Fruit fly (Drosophila melanogaster) whole organism, wandering third instar larva: ENCODE measurements around the gene sgg.

ENCODE experiments used
- Abd-B ChIP-seq: fragments of >200 bp; optimal IDR thresholded peaks from 2 replicates; lab custom pipeline; 2017; ENCODE audit warnings: missing biosample characterization, missing genetic modification characterization
- CG9705 ChIP-seq: fragments of 200-800 bp; sonication (Bioruptor generic); optimal IDR thresholded peaks from 2 replicates; lab custom pipeline; 2018; ENCODE audit warnings: missing biosample characterization, mild to moderate bottlenecking, missing genetic modification characterization
- CrebA ChIP-seq: fragments of 200-800 bp; sonication (Bioruptor generic); optimal IDR thresholded peaks from 2 replicates; lab custom pipeline; 2016; ENCODE audit warnings: missing biosample characterization, mild to moderate bottlenecking, missing genetic modification characterization, borderline replicate concordance
- Dif ChIP-seq: fragments of 200-275, 200-300 bp; sonication (Bioruptor generic); optimal IDR thresholded peaks from 2 replicates; lab custom pipeline; 2018; ENCODE audit warnings: missing biosample characterization, missing genetic modification characterization; ENCODE audit not compliant: partially characterized antibody
- GATAd ChIP-seq: sonication (Bioruptor generic); optimal IDR thresholded peaks from 2 replicates; lab custom pipeline; 2016; ENCODE audit warnings: missing biosample characterization, missing genetic modification characterization
- HLH106 ChIP-seq: fragments of 200-800 bp; optimal IDR thresholded peaks from 3 replicates; lab custom pipeline; 2019; ENCODE audit warnings: missing biosample characterization, mild to moderate bottlenecking, missing genetic modification characterization, moderate library complexity
- Hnf4 ChIP-seq: fragments of 200-800 bp; sonication (Bioruptor generic); optimal IDR thresholded peaks from 2 replicates; lab custom pipeline; 2016; ENCODE audit warnings: missing biosample characterization, mild to moderate bottlenecking, missing genetic modification characterization
- Hr78 ChIP-seq: fragments of >200 bp; optimal IDR thresholded peaks from 2 replicates; lab custom pipeline; 2017; ENCODE audit warnings: missing biosample characterization, missing genetic modification characterization
- Jra ChIP-seq: sonication (Bioruptor generic); optimal IDR thresholded peaks from 2 replicates; lab custom pipeline; 2016; ENCODE audit warnings: missing biosample characterization, missing genetic modification characterization
- Mio ChIP-seq: sonication (Bioruptor generic); optimal IDR thresholded peaks from 2 replicates; lab custom pipeline; 2016; ENCODE audit warnings: missing biosample characterization, missing genetic modification characterization
- Myc ChIP-seq: fragments of >200 bp; optimal IDR thresholded peaks from 2 replicates; lab custom pipeline; 2017
- N ChIP-seq: fragments of >200 bp; optimal IDR thresholded peaks from 2 replicates; lab custom pipeline; 2018; ENCODE audit warnings: missing biosample characterization, missing external identifiers, missing genetic modification characterization
- OdsH ChIP-seq: fragments of 200-800 bp; sonication (Bioruptor generic); optimal IDR thresholded peaks from 2 replicates; lab custom pipeline; 2016; ENCODE audit warnings: missing biosample characterization, mild to moderate bottlenecking, missing genetic modification characterization
- Rel ChIP-seq, 2 experiments: fragments of 200-800 bp; sonication (Bioruptor generic) in 1 of 2; optimal IDR thresholded peaks; 2 replicates in 1 of 2; 3 replicates in 1 of 2; lab custom pipeline; 2016 to 2019; ENCODE audit warnings: mild to moderate bottlenecking in 2 of 2, missing biosample characterization in 2 of 2, missing genetic modification characterization in 2 of 2, moderate library complexity in 1 of 2
- Sp1 ChIP-seq: fragments of 200-800 bp; sonication (Bioruptor generic); optimal IDR thresholded peaks from 3 replicates; lab custom pipeline; 2019; ENCODE audit warnings: missing biosample characterization, mild to moderate bottlenecking, missing genetic modification characterization, moderate library complexity
- Vsx2 ChIP-seq: fragments of 200-300, 225-300 bp; sonication (Bioruptor generic); optimal IDR thresholded peaks from 2 replicates; lab custom pipeline; 2018; ENCODE audit warnings: missing biosample characterization, missing genetic modification characterization; ENCODE audit not compliant: partially characterized antibody
- br ChIP-seq: fragments of 200-800 bp; sonication (Bioruptor generic); optimal IDR thresholded peaks from 2 replicates; lab custom pipeline; 2016; ENCODE audit warnings: missing biosample characterization, missing genetic modification characterization
- brk ChIP-seq: fragments of 200-800 bp; sonication (Bioruptor generic); optimal IDR thresholded peaks from 2 replicates; lab custom pipeline; 2016; ENCODE audit warnings: missing biosample characterization, mild to moderate bottlenecking, missing genetic modification characterization
- dl ChIP-seq, 2 experiments: fragments of 175-275, 200-275 bp in 1 of 2; fragments of 200-275 bp in 1 of 2; sonication (Bioruptor generic); optimal IDR thresholded peaks; lab custom pipeline; 2018; ENCODE audit warnings: mild to moderate bottlenecking in 2 of 2, missing biosample characterization in 2 of 2, missing genetic modification characterization in 2 of 2, moderate library complexity in 2 of 2; ENCODE audit not compliant: partially characterized antibody in 2 of 2, insufficient read depth in 1 of 2
- dsf ChIP-seq: sonication (Bioruptor generic); optimal IDR thresholded peaks from 2 replicates; lab custom pipeline; 2016; ENCODE audit warnings: missing biosample characterization, missing genetic modification characterization, borderline replicate concordance
- ey ChIP-seq: fragments of 200-800 bp; sonication (Bioruptor generic); optimal IDR thresholded peaks from 2 replicates; lab custom pipeline; 2016; ENCODE audit warnings: missing biosample characterization, missing genetic modification characterization
- foxo ChIP-seq, 2 experiments: fragments of 200-800 bp; sonication (Bioruptor generic); optimal IDR thresholded peaks; 2 replicates in 1 of 2; 3 replicates in 1 of 2; lab custom pipeline; 2016 to 2017; ENCODE audit warnings: missing biosample characterization in 2 of 2, missing genetic modification characterization in 2 of 2
- fru ChIP-seq: fragments of 200-800 bp; sonication (Bioruptor generic); optimal IDR thresholded peaks from 3 replicates; lab custom pipeline; 2016; ENCODE audit warnings: missing biosample characterization, mild to moderate bottlenecking, missing genetic modification characterization
- h ChIP-seq: fragments of 200-800 bp; sonication (Bioruptor generic); optimal IDR thresholded peaks from 3 replicates; lab custom pipeline; 2016; ENCODE audit warnings: missing biosample characterization, mild to moderate bottlenecking, missing genetic modification characterization
- jim ChIP-seq: fragments of 175-275, 200-325 bp; sonication (Bioruptor generic); optimal IDR thresholded peaks from 2 replicates; lab custom pipeline; 2016; ENCODE audit warnings: missing biosample characterization, mild to moderate bottlenecking, missing genetic modification characterization
- pan ChIP-seq: fragments of >200 bp; optimal IDR thresholded peaks from 2 replicates; lab custom pipeline; 2017
- psq ChIP-seq: fragments of 200-800 bp; sonication (Bioruptor generic); optimal IDR thresholded peaks from 3 replicates; lab custom pipeline; 2017; ENCODE audit warnings: missing biosample characterization, mild to moderate bottlenecking, missing genetic modification characterization, moderate library complexity
- rgr ChIP-seq: fragments of 200-800 bp; sonication (Bioruptor generic); optimal IDR thresholded peaks from 3 replicates; lab custom pipeline; 2016; ENCODE audit warnings: missing biosample characterization, mild to moderate bottlenecking, missing genetic modification characterization
- sage ChIP-seq: fragments of 200-800 bp; sonication (Bioruptor generic); optimal IDR thresholded peaks from 2 replicates; lab custom pipeline; 2016; ENCODE audit warnings: missing biosample characterization, mild to moderate bottlenecking, missing genetic modification characterization
- sv ChIP-seq: fragments of 200-800 bp; sonication (Bioruptor generic); optimal IDR thresholded peaks from 3 replicates; lab custom pipeline; 2016; ENCODE audit warnings: missing biosample characterization, missing genetic modification characterization
- tai ChIP-seq: sonication (Bioruptor generic); optimal IDR thresholded peaks from 2 replicates; lab custom pipeline; 2016; ENCODE audit warnings: missing biosample characterization, missing genetic modification characterization
- usp ChIP-seq: fragments of >200 bp; optimal IDR thresholded peaks from 2 replicates; lab custom pipeline; 2017; ENCODE audit warnings: missing biosample characterization, missing genetic modification characterization
- woc ChIP-seq: sonication (Bioruptor generic); optimal IDR thresholded peaks from 2 replicates; lab custom pipeline; 2016; ENCODE audit warnings: missing biosample characterization, mild to moderate bottlenecking, missing genetic modification characterization

Gene sgg

dm6 chrX:2685580-2685979, 51.8 kb downstream of the sgg start, which contains the start of gene per:
Gene per (plus strand): TSS chrX:2685580.
- TF ChIP-seq brk (GFP tag; lab: Kevin White, UChicago), result no peak
- no peak for TF ChIP-seq sage (GFP tag; lab: Kevin White, UChicago)
- TF ChIP-seq Mio (GFP tag; lab: Kevin White, UChicago), result no peak
- no peak for TF ChIP-seq GATAd (GFP tag; lab: Kevin White, UChicago)
- no peak for TF ChIP-seq N (GFP tag; lab: Kevin White, UChicago)
- TF ChIP-seq jim (GFP tag; lab: Kevin White, UChicago), result no peak
- TF ChIP-seq ey (GFP tag; lab: Kevin White, UChicago), result no peak
- no peak for TF ChIP-seq fru
- no peak for TF ChIP-seq Dif
- TF ChIP-seq CG9705 (GFP tag; lab: Kevin White, UChicago), result no peak
- TF ChIP-seq br, result no peak
- TF ChIP-seq Jra, result no peak
- no peak for TF ChIP-seq dl (GFP tag; optimal IDR thresholded peaks at IDR 0.05; lab: Kevin White, UChicago; ENCODE audit: insufficient read depth in 1 of 2, partially characterized antibody in 2 of 2)
- no peak for TF ChIP-seq Myc (lab: Kevin White, UChicago)
- no peak for TF ChIP-seq h (GFP tag; lab: Kevin White, UChicago)
- TF ChIP-seq psq, result no peak
- no peak for TF ChIP-seq Abd-B (GFP tag; lab: Kevin White, UChicago)
- TF ChIP-seq, all 38 proteins: peak for 0

- TF ChIP-seq sv (GFP tag; lab: Kevin White, UChicago) (no peak), br (no peak), Myc (lab: Kevin White, UChicago) (no peak), usp (GFP tag; lab: Kevin White, UChicago) (no peak), Sp1 (no peak), jim (GFP tag; lab: Kevin White, UChicago) (no peak), foxo (GFP tag; optimal IDR thresholded peaks at IDR 0.05; lab: Kevin White, UChicago) (no peak), h (GFP tag; lab: Kevin White, UChicago) (no peak), CG9705 (GFP tag; lab: Kevin White, UChicago) (no peak), Mio (GFP tag; lab: Kevin White, UChicago) (no peak), Dif (no peak)
- TF ChIP-seq, all 38 proteins: peak for 0
These were observed 53.2 kb downstream of the sgg start for dm6 chrX:2686930-2687329.

dm6 chrX:2690376-2690775, 56.6 kb downstream of the sgg start:
- TF ChIP-seq Sp1 (no peak), psq (no peak)

- TF ChIP-seq jim (GFP tag; lab: Kevin White, UChicago) (no peak), GATAd (GFP tag; lab: Kevin White, UChicago) (no peak), usp (GFP tag; lab: Kevin White, UChicago) (no peak), foxo (GFP tag; optimal IDR thresholded peaks at IDR 0.05; lab: Kevin White, UChicago) (no peak), OdsH (GFP tag; lab: Kevin White, UChicago) (no peak), tai (GFP tag; lab: Kevin White, UChicago) (no peak), Rel (GFP tag; optimal IDR thresholded peaks at IDR 0.05; lab: Kevin White, UChicago) (no peak), Rel (tag; optimal IDR thresholded peaks at IDR 0.05; lab: Kevin White, UChicago) (no peak), Hr78 (GFP tag; lab: Kevin White, UChicago) (no peak), CrebA (GFP tag; lab: Kevin White, UChicago) (no peak), dsf (GFP tag; lab: Kevin White, UChicago) (no peak), Hnf4 (no peak), sage (GFP tag; lab: Kevin White, UChicago) (no peak), pan (lab: Kevin White, UChicago) (no peak), HLH106 (tag; lab: Kevin White, UChicago) (no peak), Vsx2 (GFP tag; lab: Kevin White, UChicago) (no peak), woc (GFP tag; lab: Kevin White, UChicago) (no peak), Dif (no peak), ey (GFP tag; lab: Kevin White, UChicago) (no peak), rgr (GFP tag; lab: Kevin White, UChicago) (no peak)
These were observed 60.0 kb downstream of the sgg start, which contains the start of gene dyw for dm6 chrX:2693786-2694185. Gene dyw (minus strand): TSS chrX:2693886.
